Worm (Caenorhabditis elegans): Measurements from ENCODE around the gene T25D3.3.

ce11 chrII:105889-106288 is 46.5 kb upstream of the T25D3.3 start, which contains the start of gene txt-1:
- TF ChIP-seq F13H6.1 (tag; optimal IDR thresholded peaks at IDR 0.05) (no peak), unc-55 (GFP tag; optimal IDR thresholded peaks at IDR 0.05) (no peak), lsy-2 (tag; optimal IDR thresholded peaks at IDR 0.05) (no peak), nhr-25 (tag; optimal IDR thresholded peaks at IDR 0.05) (no peak)
